Fruit fly (Drosophila melanogaster) whole organism, embryonic: ENCODE data around the gene CG18765.

Source experiments
- Abd-B ChIP-seq: fragments of 200-800 bp; sonication (Bioruptor generic); optimal IDR thresholded peaks from 2 replicates; lab custom pipeline; 2018; ENCODE audit warnings: missing biosample characterization, mild to moderate bottlenecking, missing genetic modification characterization, moderate library complexity
- Atf-2 ChIP-seq: fragments of 200-800 bp; sonication (Bioruptor generic); optimal IDR thresholded peaks from 2 replicates; lab custom pipeline; 2016; ENCODE audit warnings: missing biosample characterization, missing genetic modification characterization
- Atf3 ChIP-seq: fragments of 200-800 bp; sonication (Bioruptor generic); optimal IDR thresholded peaks from 3 replicates; lab custom pipeline; 2016; ENCODE audit warnings: missing biosample characterization, missing genetic modification characterization
- CG10209 ChIP-seq: fragments of 200-800 bp; sonication (Bioruptor generic); optimal IDR thresholded peaks from 3 replicates; lab custom pipeline; 2017; ENCODE audit warnings: missing biosample characterization, mild to moderate bottlenecking, missing genetic modification characterization, missing genetic modification reagents
- CG10462 ChIP-seq: fragments of 200-800 bp; sonication (Bioruptor generic); optimal IDR thresholded peaks from 2 replicates; lab custom pipeline; 2016; ENCODE audit warnings: missing biosample characterization, missing genetic modification characterization
- CG11247 ChIP-seq: fragments of 200-800 bp; sonication (Bioruptor generic); IDR thresholded peaks from 2 replicates; pipeline ENCODE4 v1.3.6; 2022; ENCODE audit warnings: missing biosample characterization, missing genetic modification characterization
- CG11398 ChIP-seq: fragments of 200-800 bp; sonication (Bioruptor generic); optimal IDR thresholded peaks from 2 replicates; lab custom pipeline; 2016; ENCODE audit warnings: missing biosample characterization, missing genetic modification characterization
- CG12071 ChIP-seq: fragments of 200-800 bp; sonication (Bioruptor generic); optimal IDR thresholded peaks from 3 replicates; lab custom pipeline; 2018; ENCODE audit warnings: missing biosample characterization, mild to moderate bottlenecking, missing genetic modification characterization
- CG12236 ChIP-seq: fragments of 200-800 bp; sonication (Bioruptor generic); optimal IDR thresholded peaks from 2 replicates; lab custom pipeline; 2016; ENCODE audit warnings: missing biosample characterization, missing genetic modification characterization
- CG12299 ChIP-seq: fragments of 200-800 bp; sonication (Bioruptor generic); optimal IDR thresholded peaks from 2 replicates; lab custom pipeline; 2018; ENCODE audit warnings: missing biosample characterization, mild to moderate bottlenecking, missing genetic modification characterization
- CG12942 ChIP-seq: fragments of 200-800 bp; sonication (Bioruptor generic); optimal IDR thresholded peaks from 3 replicates; lab custom pipeline; 2016; ENCODE audit warnings: missing biosample characterization, missing genetic modification characterization
- CG13624 ChIP-seq: fragments of 200-800 bp; sonication (Bioruptor generic); optimal IDR thresholded peaks from 2 replicates; lab custom pipeline; 2016; ENCODE audit warnings: missing biosample characterization, missing genetic modification characterization
- CG15479 ChIP-seq: fragments of 200-800 bp; sonication (Bioruptor generic); optimal IDR thresholded peaks from 3 replicates; lab custom pipeline; 2019; ENCODE audit warnings: missing biosample characterization, mild to moderate bottlenecking, missing genetic modification characterization, moderate library complexity
- CG15601 ChIP-seq: fragments of 200-800 bp; sonication (Bioruptor generic); optimal IDR thresholded peaks from 3 replicates; lab custom pipeline; 2019; ENCODE audit warnings: missing biosample characterization, mild to moderate bottlenecking, missing genetic modification characterization, moderate library complexity
- CG17385 ChIP-seq: fragments of 200-800 bp; sonication (Bioruptor generic); optimal IDR thresholded peaks from 3 replicates; lab custom pipeline; 2018; ENCODE audit warnings: missing biosample characterization, mild to moderate bottlenecking, missing genetic modification characterization
- CG18764 ChIP-seq: fragments of 200-800 bp; sonication (Bioruptor generic); optimal IDR thresholded peaks from 3 replicates; lab custom pipeline; 2016; ENCODE audit warnings: missing biosample characterization, missing genetic modification characterization
- CG2120 ChIP-seq: fragments of 200-800 bp; sonication (Bioruptor generic); optimal IDR thresholded peaks from 3 replicates; lab custom pipeline; 2016; ENCODE audit warnings: missing biosample characterization, missing genetic modification characterization
- CG2712 ChIP-seq: fragments of 200-800 bp; optimal IDR thresholded peaks from 3 replicates; lab custom pipeline; 2019; ENCODE audit warnings: missing biosample characterization, mild to moderate bottlenecking, missing genetic modification characterization, moderate library complexity
- CG32772 ChIP-seq: fragments of 200-800 bp; sonication (Bioruptor generic); IDR thresholded peaks from 2 replicates; pipeline ENCODE4 v1.3.6; 2022; ENCODE audit warnings: missing biosample characterization, missing genetic modification characterization
- CG3726 ChIP-seq: fragments of 200-800 bp; sonication (Bioruptor generic); IDR thresholded peaks from 3 replicates; pipeline ENCODE4, ENCODE4 v1.3.6; 2022; ENCODE audit warnings: missing biosample characterization, missing genetic modification characterization
- CG4404 ChIP-seq: fragments of 200-800 bp; sonication (Bioruptor generic); IDR thresholded peaks from 2 replicates; pipeline ENCODE4 v1.3.6; 2022; ENCODE audit warnings: missing biosample characterization, missing genetic modification characterization
- CG4854 ChIP-seq: fragments of 200-800 bp; sonication (Bioruptor generic); optimal IDR thresholded peaks from 2 replicates; lab custom pipeline; 2016; ENCODE audit warnings: missing biosample characterization, missing genetic modification characterization, inconsistent platforms
- CG6254 ChIP-seq: fragments of 200-800 bp; sonication (Bioruptor generic); optimal IDR thresholded peaks from 3 replicates; lab custom pipeline; 2017; ENCODE audit warnings: mild to moderate bottlenecking, missing biosample characterization, missing genetic modification reagents, missing genetic modification characterization
- CG6765 ChIP-seq: fragments of 200-800 bp; sonication (Bioruptor generic); optimal IDR thresholded peaks from 3 replicates; lab custom pipeline; 2017; ENCODE audit warnings: missing biosample characterization, mild to moderate bottlenecking, missing genetic modification characterization
- CG8281 ChIP-seq: fragments of 200-800 bp; sonication (Bioruptor generic); optimal IDR thresholded peaks from 2 replicates; lab custom pipeline; 2018; ENCODE audit warnings: missing biosample characterization, mild to moderate bottlenecking, missing genetic modification characterization, moderate library complexity
- D ChIP-seq, 2 experiments: fragments of 200-800 bp in 1 of 2; fragments of >200 bp in 1 of 2; sonication (Bioruptor generic) in 1 of 2; optimal IDR thresholded peaks; 2 replicates in 1 of 2; 3 replicates in 1 of 2; lab custom pipeline; 2017; ENCODE audit warnings: mild to moderate bottlenecking in 1 of 2, missing biosample characterization in 1 of 2, missing genetic modification characterization in 1 of 2, missing genetic modification reagents in 1 of 2
- Deaf1 ChIP-seq: fragments of 200-800 bp; optimal IDR thresholded peaks from 3 replicates; lab custom pipeline; 2019; ENCODE audit warnings: missing biosample characterization, mild to moderate bottlenecking, missing genetic modification characterization, moderate library complexity
- Gsc ChIP-seq: fragments of 200-800 bp; sonication (Bioruptor generic); IDR thresholded peaks from 2 replicates; pipeline ENCODE4 v1.3.6; 2022; ENCODE audit warnings: missing biosample characterization, missing genetic modification characterization
- HHEX ChIP-seq: fragments of 200-800 bp; sonication (Bioruptor generic); optimal IDR thresholded peaks from 3 replicates; lab custom pipeline; 2017; ENCODE audit warnings: missing biosample characterization, mild to moderate bottlenecking, missing genetic modification characterization, missing genetic modification reagents
- MBD-R2 ChIP-seq: fragments of 200-800 bp; sonication (Bioruptor generic); IDR thresholded peaks from 2 replicates; pipeline ENCODE4 v1.3.6; 2022; ENCODE audit warnings: missing biosample characterization, missing genetic modification characterization
- Mad ChIP-seq: fragments of 200-800 bp; sonication (Bioruptor generic); optimal IDR thresholded peaks from 2 replicates; lab custom pipeline; 2016; ENCODE audit warnings: missing biosample characterization, missing genetic modification characterization
- Pdp1 ChIP-seq, 2 experiments: fragments of 200-800 bp; sonication (Bioruptor generic); optimal IDR thresholded peaks; 3 replicates each; lab custom pipeline; 2016; ENCODE audit warnings: missing biosample characterization in 2 of 2, missing genetic modification characterization in 2 of 2, mild to moderate bottlenecking in 1 of 2, moderate library complexity in 1 of 2
- Six4 ChIP-seq: fragments of 200-800 bp; sonication (Bioruptor generic); optimal IDR thresholded peaks from 2 replicates; lab custom pipeline; 2016; ENCODE audit warnings: missing biosample characterization, missing genetic modification characterization
- TFAM ChIP-seq: fragments of 200-800 bp; sonication (Bioruptor generic); optimal IDR thresholded peaks from 2 replicates; lab custom pipeline; 2017; ENCODE audit warnings: missing biosample characterization, missing genetic modification characterization, inconsistent platforms
- Tbp ChIP-seq: fragments of >200 bp; optimal IDR thresholded peaks from 2 replicates; lab custom pipeline; 2018; ENCODE audit warnings: missing biosample characterization, missing genetic modification characterization
- amos ChIP-seq: fragments of 200-800 bp; sonication (Bioruptor generic); IDR thresholded peaks from 2 replicates; pipeline ENCODE4 v1.3.6; 2022; ENCODE audit warnings: missing biosample characterization, missing genetic modification characterization; ENCODE audit not compliant: partially characterized antibody
- ase ChIP-seq: fragments of 200-800 bp; sonication (Bioruptor generic); IDR thresholded peaks from 3 replicates; pipeline ENCODE4 v1.3.6; 2022; ENCODE audit warnings: missing biosample characterization, missing genetic modification characterization
- chn ChIP-seq: fragments of 200-800 bp; sonication (Bioruptor generic); optimal IDR thresholded peaks from 2 replicates; lab custom pipeline; 2016; ENCODE audit warnings: missing biosample characterization, missing genetic modification characterization
- dysf ChIP-seq: fragments of 200-800 bp; sonication (Bioruptor generic); IDR thresholded peaks from 3 replicates; pipeline ENCODE4 v1.3.6; 2022; ENCODE audit warnings: missing biosample characterization, missing genetic modification characterization
- ewg ChIP-seq: fragments of 200-800 bp; sonication (Bioruptor generic); optimal IDR thresholded peaks from 3 replicates; lab custom pipeline; 2017; ENCODE audit warnings: mild to moderate bottlenecking, missing biosample characterization, missing genetic modification reagents, missing genetic modification characterization
- gro ChIP-seq: fragments of 200-800 bp; sonication (Bioruptor generic); optimal IDR thresholded peaks from 2 replicates; lab custom pipeline; 2016; ENCODE audit warnings: missing biosample characterization, missing genetic modification characterization
- hb ChIP-seq: fragments of 200-800 bp; sonication (Bioruptor generic); IDR thresholded peaks from 3 replicates; pipeline ENCODE4 v1.3.6; 2022; ENCODE audit warnings: missing biosample characterization, missing genetic modification characterization; ENCODE audit not compliant: partially characterized antibody
- odd ChIP-seq: fragments of 200-800 bp; sonication (Bioruptor generic); optimal IDR thresholded peaks from 2 replicates; lab custom pipeline; 2017; ENCODE audit warnings: missing biosample characterization, mild to moderate bottlenecking, missing genetic modification characterization
- pfk ChIP-seq: fragments of 200-800 bp; sonication (Bioruptor generic); optimal IDR thresholded peaks from 2 replicates; lab custom pipeline; 2018; ENCODE audit warnings: missing biosample characterization, mild to moderate bottlenecking, missing genetic modification characterization, moderate library complexity
- sens-2 ChIP-seq: fragments of 200-800 bp; sonication (Bioruptor generic); IDR thresholded peaks from 2 replicates; pipeline ENCODE4 v1.3.6; 2022; ENCODE audit warnings: missing biosample characterization, missing genetic modification characterization
- tna ChIP-seq: fragments of 200-800 bp; sonication (Bioruptor generic); IDR thresholded peaks from 2 replicates; pipeline ENCODE4 v1.3.6; 2022; ENCODE audit warnings: missing biosample characterization, missing genetic modification characterization; ENCODE audit not compliant: partially characterized antibody
- toy ChIP-seq: fragments of 200-800 bp; sonication (Bioruptor generic); IDR thresholded peaks from 2 replicates; pipeline ENCODE4 v1.3.6; 2022; ENCODE audit warnings: missing biosample characterization, missing genetic modification characterization
- twi ChIP-seq: fragments of 200-800 bp; optimal IDR thresholded peaks from 2 replicates; lab custom pipeline; 2019; ENCODE audit warnings: missing biosample characterization, mild to moderate bottlenecking, missing genetic modification characterization, moderate library complexity
- vfl ChIP-seq: fragments of 200-800 bp; sonication (Bioruptor generic); optimal IDR thresholded peaks from 2 replicates; lab custom pipeline; 2016; ENCODE audit warnings: missing biosample characterization, missing genetic modification characterization
- wor ChIP-seq: fragments of 200-800 bp; sonication (Bioruptor generic); IDR thresholded peaks from 2 replicates; pipeline ENCODE4 v1.3.6; 2022; ENCODE audit warnings: missing biosample characterization, missing genetic modification characterization

Gene CG18765

DNA sequence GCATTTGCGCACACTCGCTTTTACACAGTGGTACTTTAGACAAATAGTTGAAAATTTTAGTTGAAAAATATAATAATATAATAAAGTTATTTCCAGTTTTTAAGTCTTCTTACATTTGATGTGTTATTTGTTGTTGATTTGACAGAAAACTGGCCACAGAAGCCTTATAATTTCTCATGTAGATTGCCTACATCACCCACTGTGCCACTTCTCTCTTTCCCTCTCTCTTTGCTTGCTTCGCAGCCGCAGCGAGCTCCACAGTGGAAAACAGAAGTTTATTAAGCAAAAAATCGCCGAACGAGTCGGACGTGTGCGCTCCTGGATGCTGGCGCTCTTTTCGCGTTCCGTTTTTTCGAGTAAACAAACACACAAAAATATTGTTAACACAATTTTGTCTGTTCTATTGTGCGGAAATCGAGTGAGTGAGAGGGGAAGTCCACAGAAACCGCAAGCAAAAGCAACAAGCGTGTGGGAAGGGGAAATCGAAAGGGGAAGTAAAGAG, 35.7 kb downstream of the CG18765 start, which contains the start of gene CG42327 (continued):
- TF ChIP-seq D (optimal IDR thresholded peaks at IDR 0.05; lab: Kevin White, UChicago) (no peak), D (GFP tag; optimal IDR thresholded peaks at IDR 0.05; lab: Kevin White, UChicago) (peak; percentile 91), toy (peak; percentile 80), Atf3 (GFP tag; lab: Kevin White, UChicago) (peak; percentile 76), TFAM (GFP tag; lab: Kevin White, UChicago) (peak; percentile 72), CG3726 (GFP tag; lab: Robert Waterston, UW) (peak; percentile 93), gro (GFP tag; lab: Kevin White, UChicago) (peak; percentile 69), CG6765 (peak; percentile 85), CG11247 (GFP tag; lab: Robert Waterston, UW) (peak; percentile 91), hb (GFP tag; lab: Robert Waterston, UW) (no peak), MBD-R2 (peak; percentile 67), CG18764 (GFP tag; lab: Kevin White, UChicago) (peak; percentile 90), Deaf1 (peak; percentile 72), Mad (GFP tag; lab: Kevin White, UChicago) (peak; percentile 89), CG10209 (GFP tag; lab: Kevin White, UChicago) (peak; percentile 95), CG10462 (GFP tag; lab: Kevin White, UChicago) (peak; percentile 93), wor (GFP tag; lab: Robert Waterston, UW) (peak; percentile 93), CG12299 (tag; lab: Kevin White, UChicago) (peak; percentile 91), CG8281 (tag; lab: Kevin White, UChicago) (peak; percentile 75), CG11398 (GFP tag; lab: Kevin White, UChicago) (peak; percentile 16), CG12071 (GFP tag; lab: Kevin White, UChicago) (peak; percentile 79), Six4 (GFP tag; lab: Kevin White, UChicago) (peak; percentile 88), CG12236 (GFP tag; lab: Kevin White, UChicago) (peak; percentile 42), amos (GFP tag; lab: Robert Waterston, UW) (peak; percentile 32; the same call in 1 of the 2 replicates), CG4404 (GFP tag; lab: Robert Waterston, UW) (peak; percentile 88), CG12942 (GFP tag; lab: Kevin White, UChicago) (peak; percentile 85), vfl (GFP tag; lab: Kevin White, UChicago) (peak; percentile 73), Gsc (GFP tag; lab: Robert Waterston, UW) (peak; percentile 67), CG2120 (GFP tag; lab: Kevin White, UChicago) (peak; percentile 82), CG4854 (GFP tag; lab: Kevin White, UChicago) (peak; percentile 83), chn (GFP tag; lab: Kevin White, UChicago) (peak; percentile 92), Tbp (GFP tag; lab: Kevin White, UChicago) (no peak), CG13624 (peak; percentile 52), Pdp1 (GFP tag; optimal IDR thresholded peaks at IDR 0.05; lab: Kevin White, UChicago) (peak; percentile 60 to 73), ewg (peak; percentile 98), dysf (peak; percentile 94), CG17385 (peak; percentile 91), twi (peak; percentile 72), CG15479 (GFP tag; lab: Kevin White, UChicago) (peak; percentile 63), CG15601 (peak; percentile 92), CG32772 (peak; percentile 94), HHEX (GFP tag; lab: Kevin White, UChicago) (peak; percentile 93), sens-2 (peak; percentile 90), tna (peak; percentile 54; the same call in 1 of the 2 replicates), CG2712 (tag; lab: Kevin White, UChicago) (peak; percentile 98), Atf-2 (peak; percentile 82), Abd-B (GFP tag; lab: Kevin White, UChicago) (peak; percentile 86), odd (GFP tag; lab: Kevin White, UChicago) (peak; percentile 90), ase (GFP tag; lab: Robert Waterston, UW) (peak; percentile 97), pfk (GFP tag; lab: Kevin White, UChicago) (no peak), CG6254 (peak; percentile 95)
